Worm (Caenorhabditis elegans) whole organism, L4 larva: Measurements from ENCODE around the gene F35G2.3.
A peak's percentile ranks its signal among the peaks of the same experiment; 100 is the strongest.

Experiments used
- nhr-102 ChIP-seq: sonication (generic microtip); optimal IDR thresholded peaks from 2 replicates; lab custom pipeline; 2016; ENCODE audit warnings: mild to moderate bottlenecking, missing genetic modification characterization, moderate library complexity, missing compliant biosample characterization
- unc-130 ChIP-seq: sonication (generic microtip); optimal IDR thresholded peaks from 2 replicates; lab custom pipeline; 2016; ENCODE audit warnings: missing genetic modification reagents, missing genetic modification characterization, missing compliant biosample characterization

DNA sequence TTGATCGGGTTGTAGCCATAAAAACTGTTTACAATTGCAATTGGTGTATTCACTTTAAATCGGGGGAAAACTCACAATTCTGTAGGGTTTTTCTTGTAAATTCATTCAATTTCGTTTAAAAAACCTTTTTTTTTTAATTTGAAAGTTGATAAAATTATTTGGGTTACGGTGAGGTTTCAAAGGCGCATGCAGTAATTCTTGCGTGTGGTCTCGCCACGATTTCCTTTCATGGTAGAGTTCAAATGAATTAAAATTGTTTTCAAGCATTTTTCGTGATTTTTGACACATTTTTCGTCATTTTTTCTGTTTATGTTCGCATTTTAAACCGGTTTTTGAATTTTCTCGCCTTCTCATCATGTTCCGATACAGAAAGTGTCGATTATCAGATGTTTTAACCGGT lies 14.8 kb upstream of the F35G2.3 start:
- TF ChIP-seq unc-130 (GFP tag; lab: Kevin White, UChicago) (peak; percentile 41), nhr-102 (tag; lab: Kevin White, UChicago) (no peak)
